Worm (Caenorhabditis elegans) whole organism, L1 larva: ENCODE measurements around the gene tag-342.

ENCODE experiments used
- fkh-10 ChIP-seq: sonication (generic microtip); optimal IDR thresholded peaks from 2 replicates; lab custom pipeline; 2017; ENCODE audit warnings: missing biosample characterization, missing genetic modification reagents, missing genetic modification characterization
- fos-1 ChIP-seq: fragments of 150-350 bp; optimal IDR thresholded peaks from 2 replicates; lab custom pipeline; 2014; ENCODE audit warnings: missing biosample characterization, missing genetic modification characterization
- lir-3 ChIP-seq: sonication (generic microtip); optimal IDR thresholded peaks from 2 replicates; lab custom pipeline; 2016; ENCODE audit warnings: mild to moderate bottlenecking, missing genetic modification characterization, moderate library complexity, missing compliant biosample characterization; ENCODE audit not compliant: poor library complexity
- lsy-2 ChIP-seq, 2 experiments: fragments of 150-350 bp; optimal IDR thresholded peaks; 2 replicates each; lab custom pipeline; 2014; ENCODE audit warnings: missing biosample characterization in 2 of 2, missing genetic modification characterization in 2 of 2
- nhr-12 ChIP-seq: sonication (generic microtip); optimal IDR thresholded peaks from 2 replicates; lab custom pipeline; 2017; ENCODE audit warnings: missing biosample characterization, missing genetic modification characterization
- nhr-77 ChIP-seq: fragments of 150-350 bp; optimal IDR thresholded peaks from 2 replicates; lab custom pipeline; 2014; ENCODE audit warnings: missing biosample characterization, missing genetic modification characterization
- unc-98 ChIP-seq: fragments of 200-800 bp; sonication (Bioruptor generic); IDR thresholded peaks from 2 replicates; pipeline ENCODE4 v1.3.6; 2022; ENCODE audit warnings: missing genetic modification characterization, missing compliant biosample characterization
- zag-1 ChIP-seq: fragments of 150-350 bp; optimal IDR thresholded peaks from 2 replicates; lab custom pipeline; 2014; ENCODE audit warnings: missing biosample characterization, missing genetic modification characterization
- ztf-11 ChIP-seq, 2 experiments: sonication (generic microtip); optimal IDR thresholded peaks; 2 replicates each; lab custom pipeline; 2016 to 2017; ENCODE audit warnings: missing genetic modification characterization in 2 of 2, missing biosample characterization in 1 of 2, missing compliant biosample characterization in 1 of 2

DNA sequence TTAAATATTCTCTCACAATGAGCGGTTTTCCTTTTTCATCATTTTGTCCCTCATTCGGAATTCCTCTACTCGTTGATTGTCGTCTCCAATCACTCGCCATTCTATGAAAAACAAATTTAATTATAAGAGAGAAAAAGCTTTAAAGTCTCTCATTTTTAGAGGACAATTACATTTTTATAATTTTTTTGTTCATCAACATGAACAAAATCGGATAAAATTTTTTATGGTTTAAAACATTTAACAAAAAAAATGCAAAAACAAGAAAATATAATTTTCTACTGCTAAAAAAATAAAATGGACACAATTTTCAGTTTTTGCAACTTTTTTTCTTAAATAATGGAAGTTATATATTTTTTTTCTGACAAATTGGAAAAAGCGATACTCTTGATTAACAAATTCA, 48.2 kb downstream of the tag-342 start, which contains the start of gene F55H2.7:
- no peak for TF ChIP-seq lir-3 (tag; lab: Kevin White, UChicago)
- TF ChIP-seq lsy-2 (tag; optimal IDR thresholded peaks at IDR 0.05; lab: Kevin White, UChicago), result no peak
- TF ChIP-seq ztf-11 (tag; optimal IDR thresholded peaks at IDR 0.05; lab: Kevin White, UChicago), result no peak
- TF ChIP-seq zag-1 (tag; lab: Kevin White, UChicago), result no peak
- no peak for TF ChIP-seq unc-98 (GFP tag; lab: Robert Waterston, UW)
- no peak for TF ChIP-seq nhr-77
- TF ChIP-seq fkh-10 (GFP tag; lab: Kevin White, UChicago), result no peak
- no peak for TF ChIP-seq nhr-12
- TF ChIP-seq fos-1 (tag; lab: Kevin White, UChicago), result no peak
